Worm (Caenorhabditis elegans) whole organism, young adult: ENCODE data around the gene str-6.

ENCODE experiments used
- fkh-3 ChIP-seq: sonication (generic microtip); optimal IDR thresholded peaks from 2 replicates; lab custom pipeline; 2016; ENCODE audit warnings: mild to moderate bottlenecking, missing genetic modification characterization, missing compliant biosample characterization
- ztf-18 ChIP-seq: sonication (generic microtip); optimal IDR thresholded peaks from 2 replicates; lab custom pipeline; 2016; ENCODE audit warnings: missing genotype, mild to moderate bottlenecking, missing genetic modification characterization, missing compliant biosample characterization

str-6 gene

ce11 chrV:15699799-15700198 is 50.2 kb downstream of the str-6 start, which contains the start of gene nhr-199 (continued):
- TF ChIP-seq fkh-3, result no peak
- no peak for TF ChIP-seq ztf-18 (tag; lab: Kevin White, UChicago)
- TF ChIP-seq, all 124 proteins: peak for 0
